Worm (Caenorhabditis elegans): ENCODE measurements around the gene fbxa-24.

fbxa-24 gene

DNA sequence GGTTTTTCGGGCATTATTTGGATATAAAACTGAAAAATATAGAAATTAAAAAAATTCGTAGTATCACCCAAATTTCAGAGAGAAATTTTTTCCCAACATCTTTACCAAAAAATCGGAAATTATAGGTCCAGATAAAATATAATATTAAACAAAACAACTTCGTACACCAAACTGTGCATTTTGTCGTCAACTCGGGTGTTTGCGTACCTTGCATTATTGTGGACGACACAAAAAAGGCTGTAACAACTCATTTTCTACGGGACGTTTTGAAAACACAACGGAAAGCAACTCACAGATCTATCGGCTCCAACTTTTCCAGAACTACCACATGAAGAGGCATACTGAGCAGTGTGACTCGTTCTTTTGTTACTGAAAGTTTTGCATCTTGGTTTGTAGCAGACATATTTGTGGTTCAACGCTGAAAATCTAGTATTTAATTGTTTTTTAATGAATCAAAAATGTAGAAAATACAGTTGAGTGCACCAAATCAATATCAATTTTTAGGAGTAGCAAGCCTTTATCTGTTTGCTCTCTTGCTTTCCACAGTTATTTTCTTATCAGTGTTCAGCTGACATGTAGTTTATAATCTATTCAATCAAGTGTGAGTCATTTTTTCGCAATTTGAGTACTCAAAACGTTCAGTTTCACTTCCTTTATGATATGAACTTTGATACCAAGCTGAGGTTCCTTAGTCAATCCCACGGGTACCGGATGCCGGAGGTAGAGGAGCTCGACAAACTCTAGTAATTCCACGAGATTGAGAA, 699 bp upstream of the fbxa-24 start:
- no peak for TF ChIP-seq sptf-1 (tag; optimal IDR thresholded peaks at IDR 0.05)
- no peak for TF ChIP-seq mab-5 (tag; optimal IDR thresholded peaks at IDR 0.05)
- TF ChIP-seq snpc-4 (tag; optimal IDR thresholded peaks at IDR 0.05), result no peak
- no peak for TF ChIP-seq lin-32 (GFP tag; optimal IDR thresholded peaks at IDR 0.05)
- TF ChIP-seq unc-62 (GFP tag; optimal IDR thresholded peaks at IDR 0.05), result no peak
- TF ChIP-seq elt-3 (tag; optimal IDR thresholded peaks at IDR 0.05), result no peak
- TF ChIP-seq pha-4 (tag; optimal IDR thresholded peaks at IDR 0.05), result no peak
- TF ChIP-seq blmp-1 (tag; optimal IDR thresholded peaks at IDR 0.05), result no peak
- TF ChIP-seq mls-2 (tag; optimal IDR thresholded peaks at IDR 0.05), result no peak
- TF ChIP-seq zip-8 (tag; optimal IDR thresholded peaks at IDR 0.05), result no peak
- no peak for TF ChIP-seq sem-2 (GFP tag; optimal IDR thresholded peaks at IDR 0.05)
- no peak for TF ChIP-seq ceh-83 (GFP tag; optimal IDR thresholded peaks at IDR 0.05)
- TF ChIP-seq elt-1 (tag; optimal IDR thresholded peaks at IDR 0.05; ENCODE audit: borderline replicate concordance, insufficient read depth), result no peak
- no peak for TF ChIP-seq lin-13 (tag; optimal IDR thresholded peaks at IDR 0.05)
- TF ChIP-seq unc-39 (tag; optimal IDR thresholded peaks at IDR 0.05), result no peak
- TF ChIP-seq hlh-1 (tag; optimal IDR thresholded peaks at IDR 0.05), result no peak
- no peak for TF ChIP-seq nhr-237 (tag; optimal IDR thresholded peaks at IDR 0.05)

DNA sequence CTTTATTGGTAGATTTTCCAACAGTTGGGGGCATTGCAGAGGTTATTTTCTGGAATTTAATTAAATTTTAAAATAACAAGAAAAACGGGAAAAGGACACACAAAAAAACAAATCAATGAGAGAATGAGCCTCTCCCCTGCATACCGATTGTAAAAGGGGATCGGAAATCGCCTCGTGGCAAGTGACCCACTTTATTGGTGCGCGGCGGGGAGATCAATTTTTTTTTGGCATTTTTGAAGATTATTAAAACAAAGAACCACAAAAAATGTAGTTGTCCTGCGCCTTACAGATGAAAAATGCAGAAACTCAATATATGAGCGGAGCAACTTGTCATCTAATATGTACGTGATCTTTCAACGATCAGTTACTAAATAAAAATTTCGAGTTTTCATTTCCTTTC, 4.9 kb downstream of the fbxa-24 start, which contains the start of gene F54D10.7:
Gene F54D10.7, minus strand, starts transcription at position 49 of the 400 bp plus-strand sequence.
- TF ChIP-seq elt-3 (tag; optimal IDR thresholded peaks at IDR 0.05), result no peak
- TF ChIP-seq ceh-43 (GFP tag; optimal IDR thresholded peaks at IDR 0.05), result no peak
- no peak for TF ChIP-seq bed-3 (GFP tag; optimal IDR thresholded peaks at IDR 0.05)
- no peak for TF ChIP-seq ces-1 (GFP tag; optimal IDR thresholded peaks at IDR 0.05)
- no peak for TF ChIP-seq sem-2 (GFP tag; optimal IDR thresholded peaks at IDR 0.05)
- TF ChIP-seq nhr-12 (tag; optimal IDR thresholded peaks at IDR 0.05), result no peak
- TF ChIP-seq tbx-8 (GFP tag; optimal IDR thresholded peaks at IDR 0.05), result no peak
- TF ChIP-seq snpc-4 (tag; optimal IDR thresholded peaks at IDR 0.05), result no peak

DNA sequence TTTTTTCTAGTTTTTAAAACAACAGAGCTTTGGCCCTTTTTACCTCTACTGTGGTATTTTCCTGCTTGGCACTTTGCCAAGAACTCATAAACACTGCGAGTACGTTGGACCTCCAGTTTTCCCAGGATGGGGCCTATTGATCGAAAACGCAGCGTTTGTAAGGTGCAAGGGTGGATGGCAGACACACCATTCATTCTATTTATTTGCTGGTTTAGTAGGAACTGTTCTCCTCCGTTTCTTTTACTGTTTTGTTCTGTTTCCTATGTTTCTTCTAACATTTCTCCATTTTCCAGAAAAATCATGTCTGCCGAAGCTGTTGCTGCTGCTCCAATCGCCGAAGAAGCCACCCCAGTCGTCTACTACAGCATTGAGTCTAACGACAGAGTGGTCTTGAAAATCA, 7.5 kb downstream of the fbxa-24 start, which contains the start of gene skr-15:
Gene skr-15, plus strand, starts transcription at position 301 of the 400 bp plus-strand sequence.
- TF ChIP-seq ztf-11 (tag; optimal IDR thresholded peaks at IDR 0.05), result no peak
- no peak for TF ChIP-seq mls-2 (tag; optimal IDR thresholded peaks at IDR 0.05)
- TF ChIP-seq nhr-76 (tag; optimal IDR thresholded peaks at IDR 0.05), result no peak
- no peak for TF ChIP-seq bed-3 (GFP tag; optimal IDR thresholded peaks at IDR 0.05)
- no peak for TF ChIP-seq nhr-12 (tag; optimal IDR thresholded peaks at IDR 0.05)
- no peak for TF ChIP-seq nhr-237 (tag; optimal IDR thresholded peaks at IDR 0.05)
- no peak for TF ChIP-seq sptf-1 (tag; optimal IDR thresholded peaks at IDR 0.05)
- TF ChIP-seq lin-13 (tag; optimal IDR thresholded peaks at IDR 0.05), result no peak
- no peak for TF ChIP-seq unc-120 (tag; optimal IDR thresholded peaks at IDR 0.05; ENCODE audit: poor library complexity, severe bottlenecking)
- TF ChIP-seq cnd-1 (tag; optimal IDR thresholded peaks at IDR 0.05), result no peak
- TF ChIP-seq snpc-4 (tag; optimal IDR thresholded peaks at IDR 0.05), result no peak
- no peak for TF ChIP-seq nhr-28 (tag; optimal IDR thresholded peaks at IDR 0.05)
- no peak for TF ChIP-seq flh-1 (GFP tag; optimal IDR thresholded peaks at IDR 0.05)
- TF ChIP-seq blmp-1 (tag; optimal IDR thresholded peaks at IDR 0.05), result no peak
- TF ChIP-seq ham-2 (GFP tag; optimal IDR thresholded peaks at IDR 0.05), result no peak
- TF ChIP-seq hlh-1 (tag; optimal IDR thresholded peaks at IDR 0.05), result no peak
- TF ChIP-seq lin-32 (GFP tag; optimal IDR thresholded peaks at IDR 0.05), result no peak
- no peak for TF ChIP-seq mab-5 (tag; optimal IDR thresholded peaks at IDR 0.05)
- no peak for TF ChIP-seq ceh-83 (GFP tag; optimal IDR thresholded peaks at IDR 0.05)

DNA sequence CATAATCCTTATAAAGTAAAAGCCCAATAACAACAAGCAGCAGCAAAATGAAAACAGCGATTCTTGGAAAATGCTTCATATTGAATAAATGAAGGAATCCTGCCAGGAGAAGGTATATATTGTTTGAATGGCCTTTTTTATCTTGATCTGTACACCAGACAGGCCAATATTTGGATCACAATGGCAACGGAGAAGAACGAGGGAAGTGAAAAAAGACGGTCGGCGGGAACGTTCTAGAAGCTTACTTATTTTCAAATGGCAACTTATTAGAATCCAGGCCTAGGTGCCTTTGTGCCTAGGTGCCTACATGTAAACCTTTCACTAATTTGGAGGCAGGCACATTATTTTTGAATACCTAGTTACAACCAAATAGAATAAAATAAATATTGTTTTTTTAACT, 11.5 kb downstream of the fbxa-24 start, which contains the start of gene F54D10.8:
Gene F54D10.8, minus strand, starts transcription at position 101 of the 400 bp plus-strand sequence.
- TF ChIP-seq lin-13 (tag; optimal IDR thresholded peaks at IDR 0.05) (no peak), snpc-4 (tag; optimal IDR thresholded peaks at IDR 0.05) (no peak), lin-32 (GFP tag; optimal IDR thresholded peaks at IDR 0.05) (no peak), nhr-12 (tag; optimal IDR thresholded peaks at IDR 0.05) (no peak), ceh-39 (tag; optimal IDR thresholded peaks at IDR 0.05) (no peak), unc-39 (tag; optimal IDR thresholded peaks at IDR 0.05) (no peak), bed-3 (GFP tag; optimal IDR thresholded peaks at IDR 0.05) (no peak), elt-3 (tag; optimal IDR thresholded peaks at IDR 0.05) (no peak), sem-2 (GFP tag; optimal IDR thresholded peaks at IDR 0.05) (no peak), ces-1 (GFP tag; optimal IDR thresholded peaks at IDR 0.05) (no peak), ceh-43 (GFP tag; optimal IDR thresholded peaks at IDR 0.05) (no peak), nhr-28 (tag; optimal IDR thresholded peaks at IDR 0.05) (no peak), ham-2 (GFP tag; optimal IDR thresholded peaks at IDR 0.05) (no peak), ceh-83 (GFP tag; optimal IDR thresholded peaks at IDR 0.05) (no peak), M03D4.4 (tag; optimal IDR thresholded peaks at IDR 0.05) (no peak), drap-1 (GFP tag; optimal IDR thresholded peaks at IDR 0.05) (no peak), lsy-2 (tag; optimal IDR thresholded peaks at IDR 0.05) (no peak), nhr-2 (tag; optimal IDR thresholded peaks at IDR 0.05) (no peak), blmp-1 (tag; optimal IDR thresholded peaks at IDR 0.05) (no peak)
